Fruit fly (Drosophila melanogaster) whole organism, embryonic: ENCODE results near the gene Stim.
A peak's percentile ranks its signal among the peaks of the same experiment; 100 is the strongest.

ENCODE experiments used
- Bteb2 ChIP-seq: fragments of 200-800 bp; sonication (Bioruptor generic); optimal IDR thresholded peaks from 2 replicates; lab custom pipeline; 2016; ENCODE audit warnings: missing biosample characterization, missing genetic modification characterization
- CG10209 ChIP-seq: fragments of 200-800 bp; sonication (Bioruptor generic); optimal IDR thresholded peaks from 3 replicates; lab custom pipeline; 2017; ENCODE audit warnings: missing biosample characterization, mild to moderate bottlenecking, missing genetic modification characterization, missing genetic modification reagents
- CG11696 ChIP-seq: fragments of 200-800 bp; sonication (Bioruptor generic); IDR thresholded peaks from 2 replicates; pipeline ENCODE4 v1.3.6; 2022; ENCODE audit warnings: missing biosample characterization, missing genetic modification characterization
- CG11723 ChIP-seq: fragments of 200-800 bp; sonication (Bioruptor generic); optimal IDR thresholded peaks from 2 replicates; lab custom pipeline; 2017; ENCODE audit warnings: missing biosample characterization, mild to moderate bottlenecking, missing genetic modification characterization
- CG1233 ChIP-seq: fragments of 200-800 bp; sonication (Bioruptor generic); optimal IDR thresholded peaks from 4 replicates; lab custom pipeline; 2018; ENCODE audit warnings: missing biosample characterization, mild to moderate bottlenecking, missing genetic modification characterization
- CG12391 ChIP-seq: fragments of 200-800 bp; sonication (Bioruptor generic); optimal IDR thresholded peaks from 3 replicates; lab custom pipeline; 2018; ENCODE audit warnings: missing biosample characterization, mild to moderate bottlenecking, missing genetic modification characterization, moderate library complexity
- CG14441 ChIP-seq: fragments of 200-800 bp; sonication (Bioruptor generic); IDR thresholded peaks from 2 replicates; pipeline ENCODE4 v1.3.6; 2022; ENCODE audit warnings: missing biosample characterization, missing genetic modification characterization
- CG14710 ChIP-seq: fragments of 200-800 bp; sonication (Bioruptor generic); optimal IDR thresholded peaks from 3 replicates; lab custom pipeline; 2019; ENCODE audit warnings: missing biosample characterization, mild to moderate bottlenecking, missing genetic modification characterization, moderate library complexity
- CG1603 ChIP-seq: fragments of 200-800 bp; sonication (Bioruptor generic); optimal IDR thresholded peaks from 2 replicates; lab custom pipeline; 2019; ENCODE audit warnings: missing biosample characterization, mild to moderate bottlenecking, missing genetic modification characterization, moderate library complexity
- CG16815 ChIP-seq: fragments of 200-800 bp; sonication (Bioruptor generic); optimal IDR thresholded peaks from 3 replicates; lab custom pipeline; 2017; ENCODE audit warnings: missing biosample characterization, mild to moderate bottlenecking, missing genetic modification characterization
- CG2120 ChIP-seq: fragments of 200-800 bp; sonication (Bioruptor generic); optimal IDR thresholded peaks from 3 replicates; lab custom pipeline; 2016; ENCODE audit warnings: missing biosample characterization, missing genetic modification characterization
- CG30020 ChIP-seq: fragments of 200-800 bp; optimal IDR thresholded peaks from 2 replicates; lab custom pipeline; 2019; ENCODE audit warnings: missing biosample characterization, mild to moderate bottlenecking, missing genetic modification characterization, moderate library complexity
- CG3407 ChIP-seq: fragments of 200-800 bp; sonication (Bioruptor generic); optimal IDR thresholded peaks from 2 replicates; lab custom pipeline; 2018; ENCODE audit warnings: missing biosample characterization, mild to moderate bottlenecking, missing genetic modification characterization
- CG34422 ChIP-seq: fragments of 200-800 bp; sonication (Bioruptor generic); IDR thresholded peaks from 3 replicates; pipeline ENCODE4 v1.3.6; 2022; ENCODE audit warnings: missing biosample characterization, missing genetic modification characterization
- CG3838 ChIP-seq: fragments of 200-800 bp; sonication (Bioruptor generic); optimal IDR thresholded peaks from 3 replicates; lab custom pipeline; 2016; ENCODE audit warnings: missing biosample characterization, missing genetic modification characterization
- CG6683 ChIP-seq: fragments of 200-800 bp; sonication (Bioruptor generic); optimal IDR thresholded peaks from 2 replicates; lab custom pipeline; 2017; ENCODE audit warnings: missing biosample characterization, mild to moderate bottlenecking, missing genetic modification characterization, missing genetic modification reagents
- CG8944 ChIP-seq: fragments of 200-800 bp; sonication (Bioruptor generic); optimal IDR thresholded peaks from 3 replicates; lab custom pipeline; 2016; ENCODE audit warnings: missing biosample characterization, missing genetic modification characterization
- CG9727 ChIP-seq: fragments of 200-800 bp; sonication (Bioruptor generic); optimal IDR thresholded peaks from 3 replicates; lab custom pipeline; 2017; ENCODE audit warnings: missing biosample characterization, mild to moderate bottlenecking, missing genetic modification characterization
- Eip74EF ChIP-seq, 2 experiments: fragments of 200-800 bp in 1 of 2; fragments of >200 bp in 1 of 2; sonication (Bioruptor generic) in 1 of 2; optimal IDR thresholded peaks; 2 replicates each; lab custom pipeline; 2017 to 2019; ENCODE audit warnings: missing biosample characterization in 2 of 2, missing genetic modification characterization in 2 of 2, mild to moderate bottlenecking in 1 of 2, moderate library complexity in 1 of 2
- Ets65A ChIP-seq: fragments of 200-800 bp; sonication (Bioruptor generic); peaks from one replicate; lab custom pipeline; 2016; ENCODE audit warnings: missing biosample characterization, missing genetic modification characterization
- HmgZ ChIP-seq: fragments of 200-800 bp; sonication (Bioruptor generic); optimal IDR thresholded peaks from 2 replicates; lab custom pipeline; 2018; ENCODE audit warnings: missing biosample characterization, mild to moderate bottlenecking, missing genetic modification characterization
- Hr51 ChIP-seq, 2 experiments: fragments of 200-800 bp; sonication (Bioruptor generic); optimal IDR thresholded peaks; 2 replicates in 1 of 2; 3 replicates in 1 of 2; lab custom pipeline; 2016 to 2018; ENCODE audit warnings: missing biosample characterization in 2 of 2, missing genetic modification characterization in 2 of 2, mild to moderate bottlenecking in 1 of 2, moderate library complexity in 1 of 2
- Hr78 ChIP-seq, 2 experiments: fragments of 200-800 bp in 1 of 2; fragments of >200 bp in 1 of 2; sonication (Bioruptor generic) in 1 of 2; optimal IDR thresholded peaks; 2 replicates each; lab custom pipeline; 2017 to 2019; ENCODE audit warnings: missing biosample characterization in 2 of 2, missing genetic modification characterization in 2 of 2, mild to moderate bottlenecking in 1 of 2, moderate library complexity in 1 of 2
- Lhr ChIP-seq: fragments of 200-800 bp; sonication (Bioruptor generic); optimal IDR thresholded peaks from 3 replicates; lab custom pipeline; 2017; ENCODE audit warnings: mild to moderate bottlenecking, missing biosample characterization, missing genetic modification reagents, missing genetic modification characterization
- Mad ChIP-seq: fragments of 200-800 bp; sonication (Bioruptor generic); optimal IDR thresholded peaks from 2 replicates; lab custom pipeline; 2016; ENCODE audit warnings: missing biosample characterization, missing genetic modification characterization
- NC2β ChIP-seq: fragments of 200-800 bp; sonication (Bioruptor generic); optimal IDR thresholded peaks from 2 replicates; lab custom pipeline; 2016; ENCODE audit warnings: missing biosample characterization, missing genetic modification characterization
- Neu2 ChIP-seq: fragments of 200-800 bp; sonication (Bioruptor generic); optimal IDR thresholded peaks from 3 replicates; lab custom pipeline; 2016; ENCODE audit warnings: missing biosample characterization, missing genetic modification characterization, borderline replicate concordance
- Nf-YA ChIP-seq: fragments of 200-800 bp; sonication (Bioruptor generic); IDR thresholded peaks from 2 replicates; pipeline ENCODE4 v1.3.6; 2022; ENCODE audit warnings: missing biosample characterization, missing genetic modification characterization
- Ptx1 ChIP-seq: fragments of 200-800 bp; sonication (Bioruptor generic); IDR thresholded peaks from 2 replicates; pipeline ENCODE4 v1.3.6; 2022; ENCODE audit warnings: missing biosample characterization, missing genetic modification characterization
- Scr ChIP-seq: fragments of 200-800 bp; sonication (Bioruptor generic); IDR thresholded peaks from 2 replicates; pipeline ENCODE4 v1.3.6; 2022; ENCODE audit warnings: missing biosample characterization, missing genetic modification characterization; ENCODE audit not compliant: partially characterized antibody
- Sin3A ChIP-seq: fragments of >200 bp; optimal IDR thresholded peaks from 2 replicates; lab custom pipeline; 2018
- Tbp ChIP-seq: fragments of >200 bp; optimal IDR thresholded peaks from 2 replicates; lab custom pipeline; 2018; ENCODE audit warnings: missing biosample characterization, missing genetic modification characterization
- al ChIP-seq: fragments of 200-800 bp; sonication (Bioruptor generic); IDR thresholded peaks from 2 replicates; pipeline ENCODE4 v1.3.6; 2022; ENCODE audit warnings: missing biosample characterization, missing genetic modification characterization
- bsh ChIP-seq, 2 experiments: fragments of 200-800 bp; sonication (Bioruptor generic); optimal IDR thresholded peaks; 2 replicates each; lab custom pipeline; 2017 to 2018; ENCODE audit warnings: mild to moderate bottlenecking in 2 of 2, missing biosample characterization in 2 of 2, missing genetic modification characterization in 2 of 2, moderate library complexity in 1 of 2
- dm ChIP-seq: fragments of 200-800 bp; sonication (Bioruptor generic); optimal IDR thresholded peaks from 3 replicates; lab custom pipeline; 2016; ENCODE audit warnings: missing biosample characterization, missing genetic modification characterization
- exex ChIP-seq: fragments of 200-800 bp; sonication (Bioruptor generic); optimal IDR thresholded peaks from 4 replicates; lab custom pipeline; 2018; ENCODE audit warnings: missing biosample characterization, mild to moderate bottlenecking, missing genetic modification characterization, moderate library complexity
- eyg ChIP-seq: fragments of 200-800 bp; sonication (Bioruptor generic); optimal IDR thresholded peaks from 3 replicates; lab custom pipeline; 2016; ENCODE audit warnings: missing biosample characterization, missing genetic modification characterization
- ftz-f1 ChIP-seq: fragments of 200-800 bp; sonication (Bioruptor generic); optimal IDR thresholded peaks from 2 replicates; lab custom pipeline; 2016; ENCODE audit warnings: missing biosample characterization, missing genetic modification characterization
- gce ChIP-seq: fragments of 200-800 bp; sonication (Bioruptor generic); IDR thresholded peaks from 3 replicates; pipeline ENCODE4 v1.3.6; 2022; ENCODE audit warnings: missing biosample characterization, missing genetic modification characterization
- gcm ChIP-seq: fragments of 200-800 bp; sonication (Bioruptor generic); optimal IDR thresholded peaks from 2 replicates; lab custom pipeline; 2019; ENCODE audit warnings: missing biosample characterization, mild to moderate bottlenecking, missing genetic modification characterization, moderate library complexity
- gcm2 ChIP-seq: fragments of 200-800 bp; sonication (Bioruptor generic); optimal IDR thresholded peaks from 2 replicates; lab custom pipeline; 2016; ENCODE audit warnings: missing biosample characterization, missing genetic modification characterization
- gfzf ChIP-seq: fragments of 200-800 bp; sonication (Bioruptor generic); optimal IDR thresholded peaks from 2 replicates; lab custom pipeline; 2016; ENCODE audit warnings: missing biosample characterization, mild to moderate bottlenecking, missing genetic modification characterization, moderate library complexity
- grau ChIP-seq: fragments of 200-800 bp; optimal IDR thresholded peaks from 3 replicates; lab custom pipeline; 2019; ENCODE audit warnings: missing biosample characterization, mild to moderate bottlenecking, missing genetic modification characterization, moderate library complexity
- hth ChIP-seq: fragments of >200 bp; optimal IDR thresholded peaks from 2 replicates; lab custom pipeline; 2017; ENCODE audit warnings: inconsistent platforms
- jing ChIP-seq: fragments of 200-800 bp; sonication (Bioruptor generic); optimal IDR thresholded peaks from 2 replicates; lab custom pipeline; 2018; ENCODE audit warnings: missing biosample characterization, mild to moderate bottlenecking, missing genetic modification characterization
- luna ChIP-seq: fragments of 200-800 bp; sonication (Bioruptor generic); optimal IDR thresholded peaks from 2 replicates; lab custom pipeline; 2016; ENCODE audit warnings: missing biosample characterization, missing genetic modification characterization
- mam ChIP-seq: fragments of 200-800 bp; sonication (Bioruptor generic); optimal IDR thresholded peaks from 3 replicates; lab custom pipeline; 2016; ENCODE audit warnings: missing biosample characterization, missing genetic modification characterization
- pho ChIP-seq: fragments of 200-800 bp; sonication (Bioruptor generic); optimal IDR thresholded peaks from 2 replicates; lab custom pipeline; 2016; ENCODE audit warnings: missing biosample characterization, missing genetic modification characterization
- sob ChIP-seq: fragments of 200-800 bp; sonication (Bioruptor generic); IDR thresholded peaks from 2 replicates; pipeline ENCODE4 v1.3.6; 2022; ENCODE audit warnings: missing biosample characterization, missing genetic modification characterization
- wdn ChIP-seq: fragments of 200-800 bp; sonication (Bioruptor generic); IDR thresholded peaks from 2 replicates; pipeline ENCODE4 v1.3.6; 2022; ENCODE audit warnings: missing biosample characterization, missing genetic modification characterization
- zen ChIP-seq: fragments of 200-800 bp; sonication (Bioruptor generic); optimal IDR thresholded peaks from 3 replicates; lab custom pipeline; 2018; ENCODE audit warnings: missing biosample characterization, mild to moderate bottlenecking, missing genetic modification characterization, moderate library complexity

Gene Stim

DNA sequence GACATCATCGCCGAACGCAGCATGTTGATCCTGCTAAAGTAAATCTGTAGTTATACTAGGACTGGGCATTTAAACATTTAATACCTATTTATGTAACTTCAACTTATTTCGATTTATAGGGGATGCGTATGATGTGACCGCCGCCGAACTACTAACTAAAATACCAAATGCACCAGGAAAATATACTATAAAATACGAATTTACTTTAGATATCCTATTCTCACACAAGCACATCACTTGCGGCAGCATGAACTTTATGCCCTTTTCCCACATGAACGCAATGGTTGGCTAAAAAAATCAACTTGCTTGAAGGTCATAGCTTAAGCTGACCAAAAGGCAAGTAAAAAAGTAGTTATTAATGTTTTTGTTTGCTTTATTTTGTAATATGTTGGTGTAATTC is 46.4 kb upstream of the Stim start, which contains the start of gene ND-20 (continued):
- peak; percentile 19 for TF ChIP-seq pho (GFP tag; lab: Kevin White, UChicago)
- peak; percentile 4 for TF ChIP-seq dm
- no peak for TF ChIP-seq CG34422 (GFP tag; lab: Robert Waterston, UW)
- TF ChIP-seq Ets65A (GFP tag; lab: Kevin White, UChicago): peak; percentile 68
- peak; percentile 27 for TF ChIP-seq mam (GFP tag; lab: Kevin White, UChicago)
- no peak for TF ChIP-seq eyg (GFP tag; lab: Kevin White, UChicago)
- TF ChIP-seq HmgZ: peak; percentile 34
- no peak for TF ChIP-seq exex (tag; lab: Kevin White, UChicago)
- TF ChIP-seq Eip74EF (GFP tag; optimal IDR thresholded peaks at IDR 0.05; lab: Kevin White, UChicago): peak in 1 of 2 experiments; percentile 95
- no peak for TF ChIP-seq jing
- peak; percentile 4 for TF ChIP-seq NC2β (GFP tag; lab: Kevin White, UChicago)
- TF ChIP-seq bsh (GFP tag; optimal IDR thresholded peaks at IDR 0.05; lab: Kevin White, UChicago): peak in 1 of 2 experiments; percentile 5
- no peak for TF ChIP-seq gcm2
- TF ChIP-seq CG3407 (GFP tag; lab: Kevin White, UChicago): no peak
- TF ChIP-seq CG10209 (GFP tag; lab: Kevin White, UChicago): no peak
- no peak for TF ChIP-seq Tbp (GFP tag; lab: Kevin White, UChicago)
- TF ChIP-seq Lhr (GFP tag; lab: Kevin White, UChicago): peak; percentile 53
- peak; percentile 9 for TF ChIP-seq Bteb2 (GFP tag; lab: Kevin White, UChicago)
- peak; percentile 47 for TF ChIP-seq CG12391
- TF ChIP-seq CG16815 (GFP tag; lab: Kevin White, UChicago): no peak
- no peak for TF ChIP-seq Hr51 (GFP tag; optimal IDR thresholded peaks at IDR 0.05; lab: Kevin White, UChicago)
- TF ChIP-seq CG11723 (GFP tag; lab: Kevin White, UChicago): peak; percentile 12
- peak; percentile 86 for TF ChIP-seq gfzf (GFP tag; lab: Kevin White, UChicago)
- peak; percentile 40 for TF ChIP-seq grau (tag; lab: Kevin White, UChicago)
- TF ChIP-seq CG9727 (GFP tag; lab: Kevin White, UChicago): no peak
- peak in 1 of 2 experiments; percentile 50 for TF ChIP-seq Hr78 (GFP tag; optimal IDR thresholded peaks at IDR 0.05; lab: Kevin White, UChicago)
- peak; percentile 64 for TF ChIP-seq zen (tag; lab: Kevin White, UChicago)
- TF ChIP-seq CG1233: no peak
- TF ChIP-seq Scr (GFP tag; lab: Robert Waterston, UW): 0 out of 2 replicates have a peak, but pooled peaks have one; percentile 17
- peak; percentile 35 for TF ChIP-seq CG2120
- TF ChIP-seq wdn (GFP tag; lab: Robert Waterston, UW): peak; percentile 26; the same call in 1 of the 2 replicates
- no peak for TF ChIP-seq luna
- no peak for TF ChIP-seq Ptx1
- TF ChIP-seq sob: 0 out of 2 replicates have a peak, but pooled peaks have one; percentile 23
- TF ChIP-seq Nf-YA (GFP tag; lab: Robert Waterston, UW): no peak
- TF ChIP-seq Mad: peak; percentile 46
- TF ChIP-seq gce: no peak
- TF ChIP-seq CG8944 (GFP tag; lab: Kevin White, UChicago): no peak
- TF ChIP-seq CG1603 (tag; lab: Kevin White, UChicago): peak; percentile 86
- no peak for TF ChIP-seq al
- TF ChIP-seq CG3838 (GFP tag; lab: Kevin White, UChicago): no peak
- peak; percentile 65 for TF ChIP-seq CG14710
- TF ChIP-seq CG14441: peak; percentile 28; the same call in 1 of the 2 replicates
- TF ChIP-seq CG11696 (GFP tag; lab: Robert Waterston, UW): no peak
- peak; percentile 13 for TF ChIP-seq gcm (GFP tag; lab: Kevin White, UChicago)
- peak; percentile 23 for TF ChIP-seq Sin3A (lab: Kevin White, UChicago)
- TF ChIP-seq ftz-f1 (GFP tag; lab: Kevin White, UChicago): peak; percentile 90
- TF ChIP-seq hth (lab: Kevin White, UChicago): no peak
- no peak for TF ChIP-seq CG6683 (GFP tag; lab: Kevin White, UChicago)
- TF ChIP-seq Neu2 (GFP tag; lab: Kevin White, UChicago): peak; percentile 66
- peak; percentile 97 for TF ChIP-seq CG30020 (tag; lab: Kevin White, UChicago)
